Worm (Caenorhabditis elegans) whole organism, L4 larva: Measurements from ENCODE around the gene pro-2.

Source experiments
- F10B5.3 ChIP-seq: sonication (generic microtip); optimal IDR thresholded peaks from 2 replicates; lab custom pipeline; 2016; ENCODE audit warnings: mild to moderate bottlenecking, missing genetic modification characterization, missing compliant biosample characterization
- F37D6.2 ChIP-seq: sonication (generic microtip); optimal IDR thresholded peaks from 2 replicates; lab custom pipeline; 2016; ENCODE audit warnings: mild to moderate bottlenecking, missing genetic modification characterization, missing compliant biosample characterization
- R02D3.7 ChIP-seq: fragments of 150-350 bp; sonication (generic microtip); optimal IDR thresholded peaks from 3 replicates; lab custom pipeline; 2014; ENCODE audit warnings: missing biosample characterization, missing genetic modification characterization
- T20F7.1 ChIP-seq: fragments of 200-800 bp; sonication (Bioruptor generic); optimal IDR thresholded peaks from 2 replicates; lab custom pipeline; 2018; ENCODE audit warnings: mild to moderate bottlenecking, missing genetic modification characterization, missing compliant biosample characterization
- T26A8.4 ChIP-seq: fragments of 200-800 bp; sonication (Bioruptor generic); IDR thresholded peaks from 2 replicates; pipeline ENCODE4 v1.3.6; 2022; ENCODE audit warnings: missing genetic modification characterization, missing compliant biosample characterization
- Y5F2A.4 ChIP-seq: fragments of 200-800 bp; sonication (Bioruptor generic); optimal IDR thresholded peaks from 2 replicates; lab custom pipeline; 2018; ENCODE audit warnings: mild to moderate bottlenecking, missing genetic modification characterization, missing compliant biosample characterization
- ceh-20 ChIP-seq: fragments of 200-800 bp; sonication (Bioruptor generic); IDR thresholded peaks from 2 replicates; pipeline ENCODE4 v1.3.6; 2022; ENCODE audit warnings: missing genetic modification reagents, missing genetic modification characterization, missing compliant biosample characterization
- ceh-28 ChIP-seq: fragments of 150-350 bp; optimal IDR thresholded peaks from 2 replicates; lab custom pipeline; 2014; ENCODE audit warnings: missing biosample characterization, missing genetic modification reagents, missing genetic modification characterization
- ceh-32 ChIP-seq: sonication (generic microtip); optimal IDR thresholded peaks from 2 replicates; lab custom pipeline; 2016; ENCODE audit warnings: mild to moderate bottlenecking, missing genetic modification characterization, missing compliant biosample characterization; ENCODE audit not compliant: poor library complexity
- ceh-82 ChIP-seq: sonication (generic microtip); optimal IDR thresholded peaks from 2 replicates; lab custom pipeline; 2017; ENCODE audit warnings: missing biosample characterization, missing genetic modification characterization
- ctbp-1 ChIP-seq: fragments of 200-800 bp; sonication (Bioruptor generic); IDR thresholded peaks from 2 replicates; pipeline ENCODE4 v1.3.6; 2022; ENCODE audit warnings: missing genetic modification reagents, missing genetic modification characterization, missing compliant biosample characterization
- daf-12 ChIP-seq: fragments of 150-350 bp; optimal IDR thresholded peaks from 2 replicates; lab custom pipeline; 2014; ENCODE audit warnings: missing biosample characterization, missing genetic modification reagents, missing genetic modification characterization
- daf-16 ChIP-seq, 3 experiments: sonication (generic microtip); optimal IDR thresholded peaks; 2 replicates each; lab custom pipeline; 2016 to 2017; ENCODE audit warnings: missing genetic modification characterization in 3 of 3, missing genetic modification reagents in 3 of 3, mild to moderate bottlenecking in 2 of 3, missing compliant biosample characterization in 2 of 3, missing biosample characterization in 1 of 3, moderate library complexity in 1 of 3
- daf-19 ChIP-seq: fragments of 200-800 bp; sonication (Bioruptor generic); conservative IDR thresholded peaks from 2 replicates; pipeline ENCODE4 v1.3.6; 2022; ENCODE audit warnings: missing genetic modification characterization, missing compliant biosample characterization
- daf-8 ChIP-seq: fragments of 200-800 bp; sonication (Bioruptor generic); IDR thresholded peaks from 2 replicates; pipeline ENCODE4 v1.3.6; 2022; ENCODE audit warnings: missing genetic modification characterization, missing compliant biosample characterization
- dpl-1 ChIP-seq: fragments of 150-350 bp; optimal IDR thresholded peaks from 2 replicates; lab custom pipeline; 2014; ENCODE audit warnings: missing biosample characterization, missing genetic modification reagents, missing genetic modification characterization
- duxl-1 ChIP-seq: sonication (generic microtip); optimal IDR thresholded peaks from 2 replicates; lab custom pipeline; 2016; ENCODE audit warnings: mild to moderate bottlenecking, missing genetic modification characterization, moderate library complexity, missing compliant biosample characterization; ENCODE audit not compliant: poor library complexity
- dve-1 ChIP-seq: sonication (generic microtip); optimal IDR thresholded peaks from 2 replicates; lab custom pipeline; 2017; ENCODE audit warnings: antibody characterized with exemption, mild to moderate bottlenecking, missing genetic modification characterization, missing compliant biosample characterization; ENCODE audit not compliant: insufficient read depth
- egl-43 ChIP-seq: fragments of 200-800 bp; sonication (Bioruptor generic); IDR thresholded peaks from 2 replicates; pipeline ENCODE4 v1.3.6; 2022; ENCODE audit warnings: missing genetic modification reagents, missing genetic modification characterization, missing compliant biosample characterization
- fkh-10 ChIP-seq: fragments of 150-350 bp; optimal IDR thresholded peaks from 2 replicates; lab custom pipeline; 2014; ENCODE audit warnings: missing biosample characterization, missing genetic modification reagents, missing genetic modification characterization
- fos-1 ChIP-seq: fragments of 150-350 bp; optimal IDR thresholded peaks from 2 replicates; lab custom pipeline; 2014; ENCODE audit warnings: missing biosample characterization, missing genetic modification characterization
- gei-8 ChIP-seq: fragments of 200-800 bp; sonication (Bioruptor generic); optimal IDR thresholded peaks from 2 replicates; lab custom pipeline; 2018; ENCODE audit warnings: mild to moderate bottlenecking, missing genetic modification characterization, missing compliant biosample characterization
- hif-1 ChIP-seq, 2 experiments: sonication (generic microtip); optimal IDR thresholded peaks; 2 replicates each; lab custom pipeline; 2016 to 2017; ENCODE audit warnings: missing compliant biosample characterization in 2 of 2, missing genetic modification characterization in 2 of 2, missing genetic modification reagents in 2 of 2, missing genotype in 2 of 2, mild to moderate bottlenecking in 1 of 2
- lim-7 ChIP-seq: fragments of 200-800 bp; sonication (Bioruptor generic); IDR thresholded peaks from 2 replicates; pipeline ENCODE4 v1.3.6; 2022; ENCODE audit warnings: missing genetic modification characterization, missing compliant biosample characterization
- lin-15B ChIP-seq: fragments of 150-350 bp; sonication (generic microtip); optimal IDR thresholded peaks from 3 replicates; lab custom pipeline; 2014; ENCODE audit warnings: missing biosample characterization, missing genetic modification characterization
- lin-38 ChIP-seq: fragments of 200-800 bp; sonication (Bioruptor generic); IDR thresholded peaks from 2 replicates; pipeline ENCODE4 v1.3.6; 2022; ENCODE audit warnings: missing genetic modification reagents, missing genetic modification characterization, missing compliant biosample characterization
- lin-39 ChIP-seq: fragments of 150-350 bp; optimal IDR thresholded peaks from 2 replicates; lab custom pipeline; 2014; ENCODE audit warnings: missing biosample characterization, missing genetic modification reagents, missing genetic modification characterization
- lsy-2 ChIP-seq, 2 experiments: fragments of 150-350 bp in 1 of 2; sonication (generic microtip) in 1 of 2; optimal IDR thresholded peaks; 2 replicates each; lab custom pipeline; 2014 to 2017; ENCODE audit warnings: missing biosample characterization in 2 of 2, missing genetic modification characterization in 2 of 2
- mdl-1 ChIP-seq, 2 experiments: fragments of 150-350 bp in 1 of 2; sonication (generic microtip) in 1 of 2; optimal IDR thresholded peaks; 2 replicates each; lab custom pipeline; 2014 to 2017; ENCODE audit warnings: missing biosample characterization in 2 of 2, missing genetic modification characterization in 2 of 2
- mep-1 ChIP-seq: fragments of 150-350 bp; sonication (generic microtip); optimal IDR thresholded peaks from 3 replicates; lab custom pipeline; 2014; ENCODE audit warnings: missing biosample characterization, missing genetic modification characterization
- mes-2 ChIP-seq: sonication (generic microtip); optimal IDR thresholded peaks from 2 replicates; lab custom pipeline; 2016; ENCODE audit warnings: missing genotype, mild to moderate bottlenecking, missing genetic modification characterization, missing compliant biosample characterization; ENCODE audit not compliant: poor library complexity, severe bottlenecking
- mxl-2 ChIP-seq: fragments of 200-800 bp; sonication (Bioruptor generic); conservative IDR thresholded peaks from 2 replicates; pipeline ENCODE4 v1.3.6; 2022; ENCODE audit warnings: missing genetic modification reagents, missing genetic modification characterization, missing compliant biosample characterization
- mxl-3 ChIP-seq: fragments of 200-800 bp; sonication (Bioruptor generic); optimal IDR thresholded peaks from 2 replicates; lab custom pipeline; 2018; ENCODE audit warnings: mild to moderate bottlenecking, missing genetic modification characterization, missing compliant biosample characterization
- nhr-11 ChIP-seq: fragments of 150-350 bp; optimal IDR thresholded peaks from 2 replicates; lab custom pipeline; 2014; ENCODE audit warnings: missing biosample characterization, missing genetic modification characterization
- nhr-111 ChIP-seq: fragments of 200-800 bp; sonication (Bioruptor generic); optimal IDR thresholded peaks from 2 replicates; lab custom pipeline; 2018; ENCODE audit warnings: mild to moderate bottlenecking, missing genetic modification characterization, missing compliant biosample characterization
- nhr-237 ChIP-seq: sonication (generic microtip); optimal IDR thresholded peaks from 2 replicates; lab custom pipeline; 2017; ENCODE audit warnings: missing biosample characterization, missing genetic modification characterization
- nhr-28 ChIP-seq: fragments of 150-350 bp; optimal IDR thresholded peaks from 2 replicates; lab custom pipeline; 2014; ENCODE audit warnings: missing biosample characterization, missing genetic modification characterization
- nhr-41 ChIP-seq: fragments of 200-800 bp; sonication (Bioruptor generic); IDR thresholded peaks from 2 replicates; pipeline ENCODE4 v1.3.6; 2022; ENCODE audit warnings: missing genetic modification reagents, missing genetic modification characterization, missing compliant biosample characterization
- nhr-48 ChIP-seq: sonication (generic microtip); optimal IDR thresholded peaks from 2 replicates; lab custom pipeline; 2016; ENCODE audit warnings: mild to moderate bottlenecking, missing genetic modification characterization, missing compliant biosample characterization
- php-3 ChIP-seq: fragments of 200-800 bp; sonication (Bioruptor generic); IDR thresholded peaks from 2 replicates; pipeline ENCODE4 v1.3.6; 2022; ENCODE audit warnings: missing genetic modification reagents, missing genetic modification characterization, missing compliant biosample characterization
- pqm-1 ChIP-seq: sonication (generic microtip); optimal IDR thresholded peaks from 2 replicates; lab custom pipeline; 2017; ENCODE audit warnings: missing biosample characterization, missing genetic modification characterization
- saeg-2 ChIP-seq: fragments of 200-800 bp; sonication (Bioruptor generic); IDR thresholded peaks from 2 replicates; pipeline ENCODE4 v1.3.6; 2022; ENCODE audit warnings: missing genetic modification reagents, missing genetic modification characterization, missing compliant biosample characterization
- set-16 ChIP-seq: fragments of 200-800 bp; sonication (Bioruptor generic); IDR thresholded peaks from 2 replicates; pipeline ENCODE4 v1.3.6; 2022; ENCODE audit warnings: missing genetic modification reagents, missing genetic modification characterization, missing compliant biosample characterization
- skn-1 ChIP-seq: fragments of 150-350 bp; optimal IDR thresholded peaks from 2 replicates; lab custom pipeline; 2014; ENCODE audit warnings: missing biosample characterization, missing genetic modification characterization
- tag-97 ChIP-seq: fragments of 200-800 bp; sonication (Bioruptor generic); IDR thresholded peaks from 2 replicates; pipeline ENCODE4 v1.3.6; 2022; ENCODE audit warnings: missing genetic modification characterization, missing compliant biosample characterization
- vab-7 ChIP-seq: fragments of 200-800 bp; sonication (Bioruptor generic); IDR thresholded peaks from 2 replicates; pipeline ENCODE4 v1.3.6; 2022; ENCODE audit warnings: missing genetic modification reagents, missing genetic modification characterization, missing compliant biosample characterization
- zip-2 ChIP-seq: fragments of 150-350 bp; optimal IDR thresholded peaks from 2 replicates; lab custom pipeline; 2014; ENCODE audit warnings: missing biosample characterization, missing genetic modification characterization
- ztf-7 ChIP-seq: fragments of 150-350 bp; optimal IDR thresholded peaks from 2 replicates; lab custom pipeline; 2014; ENCODE audit warnings: missing biosample characterization, missing genetic modification characterization

pro-2 gene

DNA sequence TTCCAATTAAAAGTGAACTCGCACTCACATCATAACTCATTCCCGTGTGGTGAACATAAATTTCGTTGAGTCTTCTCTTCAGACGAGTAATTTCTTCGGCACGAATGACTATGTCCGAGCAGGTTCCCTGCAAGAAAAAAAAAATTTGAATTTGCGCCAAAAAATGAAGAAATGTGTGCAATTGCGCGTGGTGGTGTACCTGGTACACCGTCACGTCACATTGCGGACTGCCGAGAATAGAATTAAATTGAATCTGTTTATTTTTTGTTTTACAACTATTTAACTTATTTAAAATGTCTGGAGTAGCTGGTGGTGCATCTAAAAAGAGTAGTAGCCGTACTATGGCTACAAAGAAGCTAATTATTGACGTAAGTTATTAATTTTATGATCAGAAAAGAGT lies 44.0 kb downstream of the pro-2 start, which contains the start of gene mdt-22 (continued):
- TF ChIP-seq fos-1 (tag; lab: Kevin White, UChicago) (no peak), F37D6.2 (tag; lab: Kevin White, UChicago) (peak; percentile 37), mdl-1 (tag; optimal IDR thresholded peaks at IDR 0.05; lab: Kevin White, UChicago) (no peak), nhr-48 (tag; lab: Kevin White, UChicago) (no peak), skn-1 (tag; lab: Kevin White, UChicago) (no peak), vab-7 (GFP tag; lab: Robert Waterston, UW) (peak; percentile 62), egl-43 (GFP tag; lab: Robert Waterston, UW) (peak; percentile 64; the same call in 1 of the 2 replicates), ceh-28 (tag; lab: Kevin White, UChicago) (no peak), ceh-20 (GFP tag; lab: Robert Waterston, UW) (peak; percentile 68), ceh-32 (tag; lab: Kevin White, UChicago) (no peak), lin-15B (tag; lab: Kevin White, UChicago) (no peak), lin-39 (tag; lab: Kevin White, UChicago) (no peak), pqm-1 (tag; lab: Kevin White, UChicago) (no peak), mxl-3 (no peak), T20F7.1 (GFP tag; lab: Kevin White, UChicago) (peak; percentile 58), fkh-10 (peak; percentile 4), nhr-41 (GFP tag; lab: Robert Waterston, UW) (no peak), nhr-28 (tag; lab: Kevin White, UChicago) (peak; percentile 20), dpl-1 (peak; percentile 95), hif-1 (tag; optimal IDR thresholded peaks at IDR 0.05; lab: Kevin White, UChicago) (peak in 1 of 2 experiments; percentile 51), nhr-111 (GFP tag; lab: Kevin White, UChicago) (no peak), lin-38 (GFP tag; lab: Robert Waterston, UW) (peak; percentile 82), gei-8 (no peak), mxl-2 (GFP tag; lab: Robert Waterston, UW) (no peak)

DNA sequence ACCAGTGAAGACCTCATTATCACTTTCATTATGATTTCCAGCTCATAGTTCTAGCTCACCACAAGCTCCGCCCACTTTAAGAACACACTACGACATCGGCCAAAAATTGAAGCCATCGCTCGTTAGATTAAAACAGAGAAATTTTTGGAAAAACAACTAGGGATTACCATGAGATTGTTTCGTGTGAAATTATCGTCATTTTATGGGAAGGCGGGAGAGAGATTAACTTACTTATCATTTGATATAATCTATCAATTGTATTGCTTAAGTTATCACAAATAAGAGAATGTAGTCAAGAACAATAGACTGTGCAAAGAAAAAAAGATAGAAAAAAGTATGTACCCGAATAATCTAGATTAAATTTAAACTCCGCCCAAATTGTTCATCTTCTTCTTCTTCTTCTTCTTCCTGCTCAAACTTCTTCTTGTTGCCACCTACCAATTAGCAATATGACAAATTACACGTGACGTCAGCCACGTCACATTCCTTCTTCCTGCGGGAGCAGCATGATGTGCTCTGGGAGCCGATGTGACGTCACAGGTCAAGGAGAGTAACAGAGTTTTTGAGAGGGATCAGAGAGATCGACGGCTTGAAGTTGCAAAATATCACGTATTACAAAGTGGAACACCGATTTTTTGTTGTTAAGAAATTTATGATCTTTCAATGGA lies 44.7 kb downstream of the pro-2 start, which contains the start of gene nep-26:
Gene nep-26, minus strand, starts transcription at position 51 of the 668 bp plus-strand sequence.
- TF ChIP-seq Y5F2A.4 (GFP tag; lab: Kevin White, UChicago) = no peak
- no peak for TF ChIP-seq daf-8
- no peak for TF ChIP-seq ceh-82 (tag; lab: Kevin White, UChicago)
- TF ChIP-seq R02D3.7 (tag; lab: Kevin White, UChicago) = no peak
- TF ChIP-seq nhr-237 (tag; lab: Kevin White, UChicago) = no peak
- no peak for TF ChIP-seq F37D6.2 (tag; lab: Kevin White, UChicago)
- TF ChIP-seq daf-19 (GFP tag; lab: Robert Waterston, UW) = no peak
- TF ChIP-seq nhr-11 (tag; lab: Kevin White, UChicago) = peak; percentile 74
- peak; percentile 37; the same call in 1 of the 2 replicates for TF ChIP-seq ceh-20 (GFP tag; lab: Robert Waterston, UW)
- TF ChIP-seq F10B5.3 (tag; lab: Kevin White, UChicago) = no peak
- TF ChIP-seq daf-16 (GFP tag; optimal IDR thresholded peaks at IDR 0.05; lab: Kevin White, UChicago) = peak in 1 of 2 experiments; percentile 89
- no peak for TF ChIP-seq daf-16 (tag; optimal IDR thresholded peaks at IDR 0.05; lab: Kevin White, UChicago)
- no peak for TF ChIP-seq ctbp-1 (GFP tag; lab: Robert Waterston, UW)
- TF ChIP-seq daf-12 (tag; lab: Kevin White, UChicago) = no peak
- no peak for TF ChIP-seq duxl-1 (tag; lab: Kevin White, UChicago)
- TF ChIP-seq mxl-3 = no peak
- no peak for TF ChIP-seq saeg-2 (GFP tag; lab: Robert Waterston, UW)
- no peak for TF ChIP-seq lim-7 (GFP tag; lab: Robert Waterston, UW)
- TF ChIP-seq ztf-7 = no peak
- no peak for TF ChIP-seq mes-2 (tag; lab: Kevin White, UChicago)
- no peak for TF ChIP-seq tag-97 (GFP tag; lab: Robert Waterston, UW)
- no peak for TF ChIP-seq set-16 (GFP tag; lab: Robert Waterston, UW)
- TF ChIP-seq vab-7 (GFP tag; lab: Robert Waterston, UW) = no peak
- TF ChIP-seq T26A8.4 (GFP tag; lab: Robert Waterston, UW) = no peak
- TF ChIP-seq mdl-1 (tag; optimal IDR thresholded peaks at IDR 0.05; lab: Kevin White, UChicago) = no peak
- no peak for TF ChIP-seq lin-15B (tag; lab: Kevin White, UChicago)
- no peak for TF ChIP-seq zip-2
- TF ChIP-seq dve-1 (tag; lab: Kevin White, UChicago) = no peak
- peak in 1 of 2 experiments; percentile 22 for TF ChIP-seq lsy-2 (tag; optimal IDR thresholded peaks at IDR 0.05; lab: Kevin White, UChicago)
- no peak for TF ChIP-seq mep-1 (tag; lab: Kevin White, UChicago)
- no peak for TF ChIP-seq php-3 (GFP tag; lab: Robert Waterston, UW)
- no peak for TF ChIP-seq gei-8
